Worm (Caenorhabditis elegans) whole organism, L4/young adult: Measurements from ENCODE around the gene cyp-43A1.

Source experiments
- dao-5 ChIP-seq: sonication (generic microtip); optimal IDR thresholded peaks from 2 replicates; lab custom pipeline; 2016; ENCODE audit warnings: missing genotype, missing genetic modification characterization, moderate library complexity, missing compliant biosample characterization
- him-1 ChIP-seq: sonication (generic microtip); optimal IDR thresholded peaks from 2 replicates; lab custom pipeline; 2016; ENCODE audit warnings: missing genotype, missing genetic modification reagents, missing genetic modification characterization, missing compliant biosample characterization

ce11 chrX:5763292-5763691, 49.0 kb downstream of the cyp-43A1 start, which contains the start of gene tag-294:
- TF ChIP-seq him-1, result no peak
- TF ChIP-seq dao-5 (tag; lab: Kevin White, UChicago), result no peak
